Worm (Caenorhabditis elegans) whole organism, L2 larva: Measurements from ENCODE around the gene srg-55.

Source experiments
- R02D3.7 ChIP-seq: fragments of 150-350 bp; optimal IDR thresholded peaks from 2 replicates; lab custom pipeline; 2014; ENCODE audit warnings: missing biosample characterization, missing genetic modification characterization
- elt-1 ChIP-seq: fragments of 150-350 bp; optimal IDR thresholded peaks from 2 replicates; lab custom pipeline; 2014; ENCODE audit warnings: missing biosample characterization, missing genetic modification characterization
- lin-13 ChIP-seq: fragments of 150-350 bp; optimal IDR thresholded peaks from 2 replicates; lab custom pipeline; 2014; ENCODE audit warnings: missing biosample characterization, missing genetic modification reagents, missing genetic modification characterization
- mbf-1 ChIP-seq: sonication (generic microtip); optimal IDR thresholded peaks from 2 replicates; lab custom pipeline; 2017; ENCODE audit warnings: missing biosample characterization, missing genetic modification characterization
- nhr-11 ChIP-seq: fragments of 150-350 bp; optimal IDR thresholded peaks from 2 replicates; lab custom pipeline; 2014; ENCODE audit warnings: missing biosample characterization, missing genetic modification characterization
- nhr-23 ChIP-seq: fragments of 150-350 bp; optimal IDR thresholded peaks from 2 replicates; lab custom pipeline; 2014; ENCODE audit warnings: missing biosample characterization, missing genetic modification reagents, missing genetic modification characterization
- nhr-25 ChIP-seq: fragments of 150-350 bp; sonication (generic microtip); optimal IDR thresholded peaks from 3 replicates; lab custom pipeline; 2014; ENCODE audit warnings: missing biosample characterization, missing genetic modification characterization
- snpc-4 ChIP-seq: fragments of 150-350 bp; optimal IDR thresholded peaks from 2 replicates; lab custom pipeline; 2014; ENCODE audit warnings: missing biosample characterization, missing genetic modification characterization
- unc-39 ChIP-seq: fragments of 150-350 bp; optimal IDR thresholded peaks from 2 replicates; lab custom pipeline; 2014; ENCODE audit warnings: missing biosample characterization, missing genetic modification characterization
- zag-1 ChIP-seq: fragments of 150-350 bp; optimal IDR thresholded peaks from 2 replicates; lab custom pipeline; 2014; ENCODE audit warnings: missing biosample characterization, missing genetic modification characterization
- ztf-11 ChIP-seq: sonication (generic microtip); optimal IDR thresholded peaks from 2 replicates; lab custom pipeline; 2017; ENCODE audit warnings: missing biosample characterization, missing genetic modification characterization

- TF ChIP-seq zag-1 (tag; lab: Kevin White, UChicago) (no peak), nhr-25 (no peak), R02D3.7 (tag; lab: Kevin White, UChicago) (no peak), lin-13 (GFP tag; lab: Kevin White, UChicago) (no peak), unc-39 (no peak), nhr-23 (tag; lab: Kevin White, UChicago) (no peak), nhr-11 (no peak), snpc-4 (tag; lab: Kevin White, UChicago) (no peak), ztf-11 (tag; lab: Kevin White, UChicago) (no peak), elt-1 (tag; lab: Kevin White, UChicago) (no peak), mbf-1 (tag; lab: Kevin White, UChicago) (no peak)
Observed at ce11 chrV:14899545-14899944, 28.6 kb downstream of the srg-55 start, which contains the start of gene H12D21.10.
